Fruit fly (Drosophila melanogaster): Measurements from ENCODE around the gene CG14805.

dm6 chrX:1868586-1869111, 8.5 kb upstream of the CG14805 start, which contains the start of the genes CG14803 and Pex5:
- TF ChIP-seq CG32121 (GFP tag; IDR thresholded peaks at IDR 0.05) = no peak
- TF ChIP-seq CG12605 (GFP tag; IDR thresholded peaks at IDR 0.05) = no peak
